Fruit fly (Drosophila melanogaster): ENCODE measurements around the gene CG42590.

DNA sequence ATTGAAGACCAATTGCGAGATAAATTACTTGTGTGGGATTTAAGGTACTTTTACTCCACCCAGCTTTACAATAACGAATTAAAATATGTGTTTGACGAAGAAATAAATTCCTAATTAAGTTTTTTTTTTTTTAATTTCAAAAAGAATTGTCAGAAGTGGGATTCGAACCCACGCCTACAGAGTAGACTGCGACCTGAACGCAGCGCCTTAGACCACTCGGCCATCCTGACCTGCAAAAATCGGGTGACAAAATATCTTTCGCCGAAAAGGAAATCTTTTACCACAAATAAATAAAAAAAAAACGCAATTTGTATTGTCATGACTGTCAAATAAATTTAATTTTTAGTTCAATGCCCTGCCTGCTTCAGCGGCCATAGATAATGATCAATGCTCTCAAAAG, 1.0 kb downstream of the CG42590 start:
- TF ChIP-seq pan (optimal IDR thresholded peaks at IDR 0.05) (no peak), Dll (optimal IDR thresholded peaks at IDR 0.05) (no peak), usp (GFP tag; optimal IDR thresholded peaks at IDR 0.05) (no peak)
